Worm (Caenorhabditis elegans): ENCODE measurements around the gene pals-21.

DNA sequence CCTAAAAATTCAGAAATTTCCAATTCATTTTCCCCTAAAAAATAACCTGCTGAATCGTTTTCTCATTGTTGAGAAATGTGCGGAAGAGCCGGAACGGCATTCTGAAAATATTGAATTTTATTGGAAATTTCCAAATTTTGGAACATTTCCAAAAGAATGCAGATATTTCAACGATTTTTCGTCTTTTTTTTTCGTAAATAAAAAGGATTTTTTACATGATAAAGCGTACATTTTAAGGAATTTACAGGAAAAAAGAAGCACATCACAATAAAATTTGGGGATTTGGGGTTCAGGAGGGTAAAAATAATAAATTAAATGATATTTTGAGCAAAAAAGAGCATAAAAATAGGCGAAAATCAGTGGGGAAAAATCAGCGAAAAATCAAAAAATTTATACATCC is 28.7 kb upstream of the pals-21 start, which contains the start of gene Y82E9BR.22:
- TF ChIP-seq arid-1 (GFP tag; conservative IDR thresholded peaks at IDR 0.05) (no peak), lsy-2 (tag; optimal IDR thresholded peaks at IDR 0.05) (no peak), D1046.2 (GFP tag; IDR thresholded peaks at IDR 0.05) (no peak), unc-130 (GFP tag; optimal IDR thresholded peaks at IDR 0.05) (no peak), T20F7.1 (GFP tag; optimal IDR thresholded peaks at IDR 0.05) (no peak), unc-62 (GFP tag; optimal IDR thresholded peaks at IDR 0.05 in 1 of 2) (no peak), unc-62 (tag; optimal IDR thresholded peaks at IDR 0.05) (no peak), daf-8 (GFP tag; IDR thresholded peaks at IDR 0.05) (no peak), F26F4.8 (GFP tag; conservative IDR thresholded peaks at IDR 0.05) (no peak), ZK546.5 (tag; optimal IDR thresholded peaks at IDR 0.05) (no peak), ceh-62 (tag; optimal IDR thresholded peaks at IDR 0.05) (no peak), hlh-30 (tag; optimal IDR thresholded peaks at IDR 0.05; ENCODE audit: insufficient read depth) (no peak), zag-1 (tag; optimal IDR thresholded peaks at IDR 0.05) (no peak)

Data from whole organism, L4 larva.